Worm (Caenorhabditis elegans) whole organism, midembryonic: ENCODE data around the gene egg-1.

Source experiments
- flt-1 ChIP-seq: fragments of 200-800 bp; sonication (Bioruptor generic); IDR thresholded peaks from 2 replicates; pipeline ENCODE4 v1.3.6; 2022; ENCODE audit warnings: missing genetic modification characterization, missing compliant biosample characterization
- tab-1 ChIP-seq: fragments of 200-800 bp; sonication (Bioruptor generic); IDR thresholded peaks from 2 replicates; pipeline ENCODE4 v1.3.6; 2022; ENCODE audit warnings: missing genetic modification characterization, missing compliant biosample characterization

ce11 chrIII:5711242-5711641 lies 16.7 kb upstream of the egg-1 start, which contains the start of gene rbm-26:
- no peak for TF ChIP-seq tab-1 (GFP tag; lab: Robert Waterston, UW)
- TF ChIP-seq flt-1 (GFP tag; lab: Robert Waterston, UW): no peak
